Fruit fly (Drosophila melanogaster) whole organism, embryonic: ENCODE measurements around the gene Reck.

Experiments used
- CG14441 ChIP-seq: fragments of 200-800 bp; sonication (Bioruptor generic); IDR thresholded peaks from 2 replicates; pipeline ENCODE4 v1.3.6; 2022; ENCODE audit warnings: missing biosample characterization, missing genetic modification characterization
- CG15479 ChIP-seq: fragments of 200-800 bp; sonication (Bioruptor generic); optimal IDR thresholded peaks from 3 replicates; lab custom pipeline; 2019; ENCODE audit warnings: missing biosample characterization, mild to moderate bottlenecking, missing genetic modification characterization, moderate library complexity
- CG15696 ChIP-seq: fragments of 200-800 bp; sonication (Bioruptor generic); optimal IDR thresholded peaks from 2 replicates; lab custom pipeline; 2019; ENCODE audit warnings: missing biosample characterization, mild to moderate bottlenecking, missing genetic modification characterization, moderate library complexity
- CG1603 ChIP-seq: fragments of 200-800 bp; sonication (Bioruptor generic); optimal IDR thresholded peaks from 2 replicates; lab custom pipeline; 2019; ENCODE audit warnings: missing biosample characterization, mild to moderate bottlenecking, missing genetic modification characterization, moderate library complexity
- CG17361 ChIP-seq: fragments of 200-800 bp; sonication (Bioruptor generic); IDR thresholded peaks from 3 replicates; pipeline ENCODE4 v1.3.6; 2022; ENCODE audit warnings: missing biosample characterization, missing genetic modification characterization
- CG17385 ChIP-seq: fragments of 200-800 bp; sonication (Bioruptor generic); optimal IDR thresholded peaks from 3 replicates; lab custom pipeline; 2018; ENCODE audit warnings: missing biosample characterization, mild to moderate bottlenecking, missing genetic modification characterization
- CG17802 ChIP-seq: fragments of 200-800 bp; sonication (Bioruptor generic); optimal IDR thresholded peaks from 2 replicates; lab custom pipeline; 2018; ENCODE audit warnings: missing biosample characterization, mild to moderate bottlenecking, missing genetic modification characterization, moderate library complexity
- CG1792 ChIP-seq: fragments of 200-800 bp; sonication (Bioruptor generic); optimal IDR thresholded peaks from 2 replicates; lab custom pipeline; 2016; ENCODE audit warnings: missing biosample characterization, missing genetic modification characterization
- CG18764 ChIP-seq: fragments of 200-800 bp; sonication (Bioruptor generic); optimal IDR thresholded peaks from 3 replicates; lab custom pipeline; 2016; ENCODE audit warnings: missing biosample characterization, missing genetic modification characterization
- CG2889 ChIP-seq: fragments of 200-800 bp; sonication (Bioruptor generic); IDR thresholded peaks from 3 replicates; pipeline ENCODE4 v1.3.6; 2022; ENCODE audit warnings: missing biosample characterization, missing genetic modification characterization
- CG33213 ChIP-seq: fragments of 200-800 bp; sonication (Bioruptor generic); optimal IDR thresholded peaks from 3 replicates; lab custom pipeline; 2016; ENCODE audit warnings: missing biosample characterization, missing genetic modification characterization
- CG34224 ChIP-seq: fragments of 200-800 bp; sonication (Bioruptor generic); IDR thresholded peaks from 3 replicates; pipeline ENCODE4 v1.3.6; 2022; ENCODE audit warnings: missing biosample characterization, missing genetic modification characterization; ENCODE audit not compliant: partially characterized antibody
- CG4820 ChIP-seq: fragments of 200-800 bp; sonication (Bioruptor generic); optimal IDR thresholded peaks from 3 replicates; lab custom pipeline; 2016; ENCODE audit warnings: missing biosample characterization, missing genetic modification characterization
- CG5180 ChIP-seq: fragments of 200-800 bp; sonication (Bioruptor generic); optimal IDR thresholded peaks from 3 replicates; lab custom pipeline; 2017; ENCODE audit warnings: missing biosample characterization, missing genetic modification characterization, mild to moderate bottlenecking, moderate library complexity, missing genetic modification reagents
- CG6175 ChIP-seq: fragments of 200-800 bp; sonication (Bioruptor generic); IDR thresholded peaks from 3 replicates; pipeline ENCODE4 v1.3.6; 2022; ENCODE audit warnings: missing biosample characterization, missing genetic modification characterization
- CG7556 ChIP-seq: fragments of 200-800 bp; sonication (Bioruptor generic); optimal IDR thresholded peaks from 2 replicates; lab custom pipeline; 2017; ENCODE audit warnings: missing biosample characterization, mild to moderate bottlenecking, missing genetic modification characterization
- CG8924 ChIP-seq: fragments of 200-800 bp; optimal IDR thresholded peaks from 3 replicates; lab custom pipeline; 2019; ENCODE audit warnings: missing biosample characterization, mild to moderate bottlenecking, missing genetic modification characterization, moderate library complexity
- CG9437 ChIP-seq: fragments of 200-800 bp; sonication (Bioruptor generic); optimal IDR thresholded peaks from 2 replicates; lab custom pipeline; 2018; ENCODE audit warnings: missing biosample characterization, mild to moderate bottlenecking, missing genetic modification characterization
- Deaf1 ChIP-seq: fragments of 200-800 bp; optimal IDR thresholded peaks from 3 replicates; lab custom pipeline; 2019; ENCODE audit warnings: missing biosample characterization, mild to moderate bottlenecking, missing genetic modification characterization, moderate library complexity
- ERR ChIP-seq: fragments of 200-800 bp; sonication (Bioruptor generic); optimal IDR thresholded peaks from 2 replicates; lab custom pipeline; 2016; ENCODE audit warnings: missing biosample characterization, missing genetic modification characterization
- H2.0 ChIP-seq: fragments of 200-800 bp; sonication (Bioruptor generic); IDR thresholded peaks from 2 replicates; pipeline ENCODE4 v1.3.6; 2022; ENCODE audit warnings: missing biosample characterization, missing genetic modification characterization
- Kr ChIP-seq: fragments of 200-800 bp; sonication (Bioruptor generic); optimal IDR thresholded peaks from 2 replicates; lab custom pipeline; 2017; ENCODE audit warnings: missing biosample characterization, mild to moderate bottlenecking, missing genetic modification characterization
- NC2α ChIP-seq: fragments of 200-800 bp; sonication (Bioruptor generic); optimal IDR thresholded peaks from 2 replicates; lab custom pipeline; 2016; ENCODE audit warnings: missing biosample characterization, missing genetic modification characterization
- PHDP ChIP-seq: fragments of 200-800 bp; sonication (Bioruptor generic); optimal IDR thresholded peaks from 3 replicates; lab custom pipeline; 2018; ENCODE audit warnings: missing biosample characterization, mild to moderate bottlenecking, missing genetic modification characterization, moderate library complexity
- Trl ChIP-seq, 3 experiments: fragments of >200 bp in 2 of 3; fragments of 200-800 bp in 1 of 3; sonication (Bioruptor generic) in 1 of 3; optimal IDR thresholded peaks; 2 replicates in 1 of 3; 3 replicates in 2 of 3; lab custom pipeline; 2016 to 2017; ENCODE audit warnings: missing biosample characterization in 1 of 3, missing genetic modification characterization in 1 of 3
- Xbp1 ChIP-seq: fragments of 200-800 bp; sonication (Bioruptor generic); optimal IDR thresholded peaks from 3 replicates; lab custom pipeline; 2016; ENCODE audit warnings: missing biosample characterization, mild to moderate bottlenecking, missing genetic modification characterization
- ab ChIP-seq: fragments of 200-800 bp; sonication (Bioruptor generic); optimal IDR thresholded peaks from 2 replicates; lab custom pipeline; 2016; ENCODE audit warnings: missing biosample characterization, missing genetic modification characterization
- ac ChIP-seq: fragments of 200-800 bp; sonication (Bioruptor generic); optimal IDR thresholded peaks from 3 replicates; lab custom pipeline; 2017; ENCODE audit warnings: missing biosample characterization, mild to moderate bottlenecking, missing genetic modification characterization
- az2 ChIP-seq: fragments of 200-800 bp; sonication (Bioruptor generic); optimal IDR thresholded peaks from 3 replicates; lab custom pipeline; 2016; ENCODE audit warnings: missing biosample characterization, missing genetic modification characterization
- chm ChIP-seq: fragments of 200-800 bp; sonication (Bioruptor generic); IDR thresholded peaks from 2 replicates; pipeline ENCODE4 v1.3.6; 2022; ENCODE audit warnings: missing biosample characterization, missing genetic modification characterization
- fd64A ChIP-seq: fragments of 200-800 bp; sonication (Bioruptor generic); optimal IDR thresholded peaks from 3 replicates; lab custom pipeline; 2018; ENCODE audit warnings: missing biosample characterization, mild to moderate bottlenecking, missing genetic modification characterization
- fru ChIP-seq: fragments of >200 bp; optimal IDR thresholded peaks from 2 replicates; lab custom pipeline; 2017
- gcm ChIP-seq: fragments of 200-800 bp; sonication (Bioruptor generic); optimal IDR thresholded peaks from 2 replicates; lab custom pipeline; 2019; ENCODE audit warnings: missing biosample characterization, mild to moderate bottlenecking, missing genetic modification characterization, moderate library complexity
- gsb ChIP-seq: fragments of 200-800 bp; sonication (Bioruptor generic); IDR thresholded peaks from 2 replicates; pipeline ENCODE4 v1.3.6; 2022; ENCODE audit warnings: missing biosample characterization, missing genetic modification characterization
- gsb-n ChIP-seq: fragments of 200-800 bp; sonication (Bioruptor generic); optimal IDR thresholded peaks from 3 replicates; lab custom pipeline; 2018; ENCODE audit warnings: missing biosample characterization, mild to moderate bottlenecking, missing genetic modification characterization
- insv ChIP-seq, 2 experiments: fragments of 200-800 bp; sonication (Bioruptor generic); optimal IDR thresholded peaks; 3 replicates each; lab custom pipeline; 2016 to 2018; ENCODE audit warnings: missing biosample characterization in 2 of 2, missing genetic modification characterization in 2 of 2
- mirr ChIP-seq: fragments of 200-800 bp; sonication (Bioruptor generic); optimal IDR thresholded peaks from 3 replicates; lab custom pipeline; 2018; ENCODE audit warnings: missing biosample characterization, mild to moderate bottlenecking, missing genetic modification characterization
- nerfin-1 ChIP-seq: fragments of 200-800 bp; sonication (Bioruptor generic); optimal IDR thresholded peaks from 3 replicates; lab custom pipeline; 2019; ENCODE audit warnings: missing biosample characterization, mild to moderate bottlenecking, missing genetic modification characterization, moderate library complexity
- pros ChIP-seq: fragments of 200-800 bp; sonication (Bioruptor generic); optimal IDR thresholded peaks from 3 replicates; lab custom pipeline; 2019; ENCODE audit warnings: missing biosample characterization, mild to moderate bottlenecking, missing genetic modification characterization, moderate library complexity
- sens ChIP-seq: fragments of 200-800 bp; sonication (Bioruptor generic); peaks from one replicate; lab custom pipeline; 2016; ENCODE audit warnings: missing biosample characterization, missing genetic modification characterization
- sima ChIP-seq: fragments of 200-800 bp; sonication (Bioruptor generic); optimal IDR thresholded peaks from 2 replicates; lab custom pipeline; 2016; ENCODE audit warnings: missing biosample characterization, missing genetic modification characterization
- ssp ChIP-seq: fragments of 200-800 bp; sonication (Bioruptor generic); IDR thresholded peaks from 2 replicates; pipeline ENCODE4 v1.3.6; 2022; ENCODE audit warnings: missing biosample characterization, missing genetic modification characterization
- sug ChIP-seq: fragments of 200-800 bp; optimal IDR thresholded peaks from 2 replicates; lab custom pipeline; 2019; ENCODE audit warnings: missing biosample characterization, mild to moderate bottlenecking, missing genetic modification characterization, moderate library complexity
- trem ChIP-seq: fragments of 200-800 bp; optimal IDR thresholded peaks from 3 replicates; lab custom pipeline; 2019; ENCODE audit warnings: missing biosample characterization, mild to moderate bottlenecking, missing genetic modification characterization, moderate library complexity
- tx ChIP-seq: fragments of 200-800 bp; sonication (Bioruptor generic); optimal IDR thresholded peaks from 2 replicates; lab custom pipeline; 2016; ENCODE audit warnings: missing biosample characterization, missing genetic modification characterization
- zen ChIP-seq: fragments of 200-800 bp; sonication (Bioruptor generic); optimal IDR thresholded peaks from 3 replicates; lab custom pipeline; 2018; ENCODE audit warnings: missing biosample characterization, mild to moderate bottlenecking, missing genetic modification characterization, moderate library complexity
- zf30C ChIP-seq: fragments of 200-800 bp; sonication (Bioruptor generic); optimal IDR thresholded peaks from 3 replicates; lab custom pipeline; 2018; ENCODE audit warnings: missing biosample characterization, mild to moderate bottlenecking, missing genetic modification characterization

Reck gene

DNA sequence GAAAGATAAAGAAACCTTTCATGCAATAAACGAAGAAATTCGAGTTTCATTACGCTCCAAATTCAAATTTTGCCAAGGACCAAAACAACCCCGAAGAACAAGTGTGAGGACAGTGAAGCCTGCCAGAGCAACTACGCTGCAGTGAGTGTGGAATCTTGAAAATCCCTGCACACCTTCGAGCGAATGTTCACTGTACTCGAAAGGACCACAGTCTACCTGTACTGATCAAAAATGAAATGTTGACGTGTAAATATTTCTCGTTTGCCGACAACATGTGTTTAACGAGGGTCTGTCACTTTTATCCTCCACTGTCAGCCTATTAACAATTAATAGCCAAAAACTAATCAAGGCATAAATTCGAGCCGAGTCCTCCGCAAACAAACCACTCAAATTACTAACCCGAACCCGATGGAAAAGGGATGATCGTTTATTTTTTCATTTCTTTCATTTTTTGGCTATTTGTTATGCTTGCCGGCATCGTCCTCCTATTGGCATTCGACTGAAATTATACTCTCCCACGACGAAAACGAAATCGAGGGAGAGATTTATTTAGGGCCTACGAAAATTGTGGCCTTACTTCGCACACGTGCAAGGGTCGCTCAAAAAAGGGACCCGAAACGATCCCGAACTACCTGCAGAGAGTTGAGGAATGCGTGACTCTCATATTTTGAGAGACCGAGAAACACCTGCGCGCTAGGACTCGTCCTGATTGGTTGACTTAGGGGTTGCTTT lies 41.8 kb downstream of the Reck start (continued):
- TF ChIP-seq CG8924 (tag; lab: Kevin White, UChicago): peak; percentile 21
- no peak for TF ChIP-seq CG7556 (GFP tag; lab: Kevin White, UChicago)
- no peak for TF ChIP-seq gsb (GFP tag; lab: Robert Waterston, UW)
- TF ChIP-seq mirr (GFP tag; lab: Kevin White, UChicago): no peak
- TF ChIP-seq fru (lab: Kevin White, UChicago): no peak
- TF ChIP-seq Xbp1 (GFP tag; lab: Kevin White, UChicago): no peak
- peak; percentile 11 for TF ChIP-seq trem (tag; lab: Kevin White, UChicago)
- TF ChIP-seq NC2α (GFP tag; lab: Kevin White, UChicago): no peak
- peak; percentile 58 for TF ChIP-seq pros
- TF ChIP-seq chm (GFP tag; lab: Robert Waterston, UW): no peak
- no peak for TF ChIP-seq az2 (GFP tag; lab: Kevin White, UChicago)
- TF ChIP-seq fd64A (GFP tag; lab: Kevin White, UChicago): no peak
- TF ChIP-seq sima (GFP tag; lab: Kevin White, UChicago): no peak
- peak; percentile 92 for TF ChIP-seq CG15479 (GFP tag; lab: Kevin White, UChicago)
- peak; percentile 44; the same call in 1 of the 3 replicates for TF ChIP-seq CG17361 (GFP tag; lab: Robert Waterston, UW)
- TF ChIP-seq sug (tag; lab: Kevin White, UChicago): no peak
- TF ChIP-seq tx (GFP tag; lab: Kevin White, UChicago): no peak
- TF ChIP-seq CG18764 (GFP tag; lab: Kevin White, UChicago): peak; percentile 1
- no peak for TF ChIP-seq CG2889 (GFP tag; lab: Robert Waterston, UW)

DNA sequence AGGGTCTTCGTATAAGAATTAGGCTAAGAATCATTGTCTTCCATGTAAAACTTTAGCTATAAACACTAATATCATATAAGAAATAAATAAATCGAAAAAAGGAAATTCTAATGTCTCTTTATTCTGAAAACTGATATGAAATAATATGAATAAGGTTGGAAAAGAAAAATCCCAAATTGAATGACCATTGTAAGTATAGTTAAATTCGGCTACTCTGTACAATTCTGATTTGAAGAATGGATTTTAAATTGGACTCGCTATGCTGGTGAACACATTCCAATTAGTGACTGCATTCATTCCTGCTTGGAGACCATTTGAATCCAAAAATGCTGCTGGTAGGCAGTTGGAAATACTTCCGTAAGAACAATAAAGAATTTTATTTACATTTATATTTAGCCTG lies 43.6 kb downstream of the Reck start:
- peak in 1 of 2 experiments; percentile 98 for TF ChIP-seq insv (GFP tag; optimal IDR thresholded peaks at IDR 0.05; lab: Kevin White, UChicago)
- no peak for TF ChIP-seq CG5180 (GFP tag; lab: Kevin White, UChicago)
- no peak for TF ChIP-seq ERR
- no peak for TF ChIP-seq Kr
- no peak for TF ChIP-seq CG15696 (tag; lab: Kevin White, UChicago)
- peak; percentile 36 for TF ChIP-seq sens (GFP tag; lab: Kevin White, UChicago)
- no peak for TF ChIP-seq ab (GFP tag; lab: Kevin White, UChicago)
- no peak for TF ChIP-seq CG6175 (GFP tag; lab: Robert Waterston, UW)
- peak; percentile 48 for TF ChIP-seq zen (tag; lab: Kevin White, UChicago)
- TF ChIP-seq fd64A (GFP tag; lab: Kevin White, UChicago): no peak
- TF ChIP-seq gcm (GFP tag; lab: Kevin White, UChicago): peak; percentile 9

DNA sequence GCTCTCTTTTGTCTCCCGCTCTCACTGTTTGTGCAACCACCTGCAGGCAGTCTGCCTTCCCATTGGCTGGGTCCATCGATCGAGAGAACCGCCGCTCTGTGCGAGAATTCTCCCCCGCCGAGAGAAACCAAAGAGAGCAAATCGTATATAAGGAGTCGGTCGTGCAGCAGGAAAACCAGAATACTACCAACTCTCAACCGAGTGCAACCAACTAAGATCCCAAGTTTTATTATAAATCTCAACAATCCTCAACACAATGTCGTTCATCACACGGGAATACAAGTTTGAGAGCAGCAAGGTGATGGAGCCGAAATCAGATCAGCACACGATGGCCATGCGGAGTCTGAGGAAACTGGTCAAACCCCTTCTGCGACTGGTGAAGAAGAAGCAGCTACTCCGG lies 44.7 kb downstream of the Reck start, which contains the start of gene Tom:
Tom (plus strand) TSS at position 174 of the 400 bp plus-strand sequence.
- no peak for TF ChIP-seq nerfin-1 (tag; lab: Kevin White, UChicago)
- no peak for TF ChIP-seq CG1792 (GFP tag; lab: Kevin White, UChicago)
- peak; percentile 33 for TF ChIP-seq ac
- peak in 1 of 2 experiments; percentile 99 for TF ChIP-seq Trl (optimal IDR thresholded peaks at IDR 0.05; lab: Kevin White, UChicago)
- no peak for TF ChIP-seq Trl (GFP tag; optimal IDR thresholded peaks at IDR 0.05; lab: Kevin White, UChicago)
- peak; percentile 84; the same call in 1 of the 2 replicates for TF ChIP-seq chm (GFP tag; lab: Robert Waterston, UW)
- no peak for TF ChIP-seq CG34224 (GFP tag; lab: Robert Waterston, UW)
- no peak for TF ChIP-seq CG14441 (GFP tag; lab: Robert Waterston, UW)
- no peak for TF ChIP-seq CG4820 (GFP tag; lab: Kevin White, UChicago)
- peak; percentile 18 for TF ChIP-seq CG1603 (tag; lab: Kevin White, UChicago)
- peak; percentile 23 for TF ChIP-seq CG17385 (GFP tag; lab: Kevin White, UChicago)
- TF ChIP-seq PHDP (tag; lab: Kevin White, UChicago): no peak
- TF ChIP-seq CG33213 (GFP tag; lab: Kevin White, UChicago): peak; percentile 40
- no peak for TF ChIP-seq zf30C (GFP tag; lab: Kevin White, UChicago)
- TF ChIP-seq Deaf1 (tag; lab: Kevin White, UChicago): peak; percentile 13
- no peak for TF ChIP-seq gsb-n (tag; lab: Kevin White, UChicago)
- no peak for TF ChIP-seq CG17802 (tag; lab: Kevin White, UChicago)
- TF ChIP-seq CG15479 (GFP tag; lab: Kevin White, UChicago): peak; percentile 91
- TF ChIP-seq ssp (GFP tag; lab: Robert Waterston, UW): no peak
- no peak for TF ChIP-seq CG9437
- no peak for TF ChIP-seq H2.0 (GFP tag; lab: Robert Waterston, UW)
